Worm (Caenorhabditis elegans): Measurements from ENCODE around the gene Y105C5A.1273.
"Not testable (repeated sequence)": the region's sequence is repeated elsewhere in the genome, so short reads cannot be mapped to it uniquely, and the experiment has no call there.

The Y105C5A.1273 gene

DNA sequence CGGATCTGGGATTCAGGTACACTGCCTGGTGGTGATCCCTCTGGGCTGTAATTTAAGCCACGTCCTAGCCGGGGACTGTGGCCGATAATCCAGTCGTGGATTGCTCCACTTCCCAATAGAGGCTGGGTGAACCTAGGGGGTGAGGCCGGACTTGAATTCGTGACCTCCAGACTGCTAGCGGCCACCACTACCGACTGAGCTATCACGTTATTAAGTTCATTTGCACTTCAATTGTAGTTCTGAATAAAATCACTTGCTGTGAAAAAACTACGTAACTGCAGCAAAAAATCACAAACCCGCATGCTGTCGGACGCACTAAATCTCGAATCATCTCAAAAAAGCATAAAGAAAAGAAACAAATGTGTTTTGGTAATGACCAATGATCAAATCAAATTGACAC, at the start of gene Y105C5A.1273:
Gene Y105C5A.1273 (plus strand): TSS at position 301 of the 400 bp plus-strand sequence.
- TF ChIP-seq snpc-4, egl-5, pqm-1 (tag; optimal IDR thresholded peaks at IDR 0.05): not testable (repeated sequence)

DNA sequence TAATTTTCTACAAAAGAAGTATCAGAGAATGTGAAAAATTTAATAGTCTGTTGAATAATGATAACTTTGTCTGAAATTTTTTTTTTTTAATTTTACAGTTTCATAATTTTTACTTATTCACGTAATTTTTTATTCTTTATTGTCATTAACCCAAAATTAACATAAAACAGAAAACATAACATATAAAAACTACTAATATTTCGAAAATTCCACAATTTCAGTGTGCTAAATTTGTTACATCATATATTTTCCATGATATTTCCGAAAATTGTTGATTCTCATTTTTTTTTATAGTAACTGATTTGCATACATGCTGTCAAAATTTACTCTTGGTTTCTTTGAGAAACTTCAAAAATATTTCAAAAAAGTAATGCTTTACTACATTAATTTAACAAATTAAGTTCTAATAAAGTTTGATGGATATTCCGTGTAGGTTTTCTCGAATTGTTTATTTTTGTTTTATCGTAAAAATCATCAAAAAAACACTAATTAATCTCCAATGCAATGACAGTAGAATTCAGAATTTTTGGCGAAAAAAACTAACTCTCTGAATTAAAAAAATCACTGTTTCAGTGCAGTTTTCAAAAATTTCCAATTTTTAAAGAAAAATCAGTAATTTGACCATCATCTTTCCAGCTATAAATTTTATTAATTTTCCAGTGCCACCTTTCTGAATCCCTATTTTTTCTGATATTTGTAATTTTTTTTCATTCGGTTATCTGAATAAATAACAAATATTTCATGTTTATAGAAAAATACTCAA, 40.8 kb upstream of the Y105C5A.1273 start:
- TF ChIP-seq ztf-11 (tag; optimal IDR thresholded peaks at IDR 0.05) = no peak
- TF ChIP-seq ceh-9 (tag; optimal IDR thresholded peaks at IDR 0.05) = no peak
- no peak for TF ChIP-seq egl-5 (tag; optimal IDR thresholded peaks at IDR 0.05)
- no peak for TF ChIP-seq lin-39 (tag; optimal IDR thresholded peaks at IDR 0.05)

DNA sequence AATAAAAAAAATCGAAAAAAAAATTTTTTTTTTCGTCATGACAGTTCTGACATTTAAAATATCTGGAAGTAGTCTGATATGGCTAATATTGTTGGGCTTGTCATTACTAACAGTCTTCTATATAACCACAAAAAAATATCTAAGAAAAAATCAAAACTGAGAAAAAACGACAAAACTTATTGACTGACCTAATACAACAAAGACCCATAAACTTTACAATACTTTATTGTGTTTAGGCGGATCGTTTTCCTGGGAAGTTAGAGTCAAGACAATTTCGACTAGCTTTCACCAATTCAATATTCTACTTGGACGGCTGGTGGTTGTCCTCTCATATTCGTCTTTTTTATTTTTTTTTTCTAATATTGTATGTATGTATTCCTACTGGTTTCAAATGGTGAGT, 38.8 kb upstream of the Y105C5A.1273 start, which contains the start of gene Y105C5A.1285:
Gene Y105C5A.1285 (plus strand): TSS at position 301 of the 400 bp plus-strand sequence.
- TF ChIP-seq R02D3.7, nhr-76, fos-1 (tag; optimal IDR thresholded peaks at IDR 0.05): not testable (repeated sequence)

ce11 chrIV:15793213-15793612, 2.3 kb downstream of the Y105C5A.1273 start:
- no peak for TF ChIP-seq aly-2 (tag; optimal IDR thresholded peaks at IDR 0.05)
- TF ChIP-seq nhr-67 (tag; optimal IDR thresholded peaks at IDR 0.05) = no peak

ce11 chrIV:15794007-15794406, 3.1 kb downstream of the Y105C5A.1273 start:
- no peak for TF ChIP-seq sea-2 (GFP tag; optimal IDR thresholded peaks at IDR 0.05)
- TF ChIP-seq nhr-25 (tag; optimal IDR thresholded peaks at IDR 0.05) = no peak
- TF ChIP-seq lsy-12 (tag; optimal IDR thresholded peaks at IDR 0.05) = no peak
- TF ChIP-seq mml-1 (tag; optimal IDR thresholded peaks at IDR 0.05) = no peak
- TF ChIP-seq fkh-10 (GFP tag; optimal IDR thresholded peaks at IDR 0.05) = no peak
- TF ChIP-seq nhr-67 (tag; optimal IDR thresholded peaks at IDR 0.05) = no peak
- TF ChIP-seq hmg-11 (tag; optimal IDR thresholded peaks at IDR 0.05) = no peak
- no peak for TF ChIP-seq elt-1 (tag; optimal IDR thresholded peaks at IDR 0.05)
- TF ChIP-seq ama-1 (optimal IDR thresholded peaks at IDR 0.05) = no peak
- no peak for TF ChIP-seq unc-39 (tag; optimal IDR thresholded peaks at IDR 0.05)
- TF ChIP-seq ztf-4 (tag; optimal IDR thresholded peaks at IDR 0.05) = no peak
- TF ChIP-seq nhr-28 (tag; optimal IDR thresholded peaks at IDR 0.05) = no peak
- no peak for TF ChIP-seq nfya-1 (tag; optimal IDR thresholded peaks at IDR 0.05; ENCODE audit: insufficient read depth)
- TF ChIP-seq ceh-82 (tag; optimal IDR thresholded peaks at IDR 0.05) = no peak
- no peak for TF ChIP-seq nhr-43 (tag; optimal IDR thresholded peaks at IDR 0.05; ENCODE audit: poor library complexity, severe bottlenecking)

ce11 chrIV:15814044-15814443, 23.1 kb downstream of the Y105C5A.1273 start:
- TF ChIP-seq nfya-1 (tag; optimal IDR thresholded peaks at IDR 0.05; ENCODE audit: insufficient read depth) (peak; percentile 2), eor-1 (tag; optimal IDR thresholded peaks at IDR 0.05) (no peak)

- no peak for TF ChIP-seq ceh-82 (tag; optimal IDR thresholded peaks at IDR 0.05)
Observed at ce11 chrIV:15817490-15817889, 26.5 kb downstream of the Y105C5A.1273 start.

DNA sequence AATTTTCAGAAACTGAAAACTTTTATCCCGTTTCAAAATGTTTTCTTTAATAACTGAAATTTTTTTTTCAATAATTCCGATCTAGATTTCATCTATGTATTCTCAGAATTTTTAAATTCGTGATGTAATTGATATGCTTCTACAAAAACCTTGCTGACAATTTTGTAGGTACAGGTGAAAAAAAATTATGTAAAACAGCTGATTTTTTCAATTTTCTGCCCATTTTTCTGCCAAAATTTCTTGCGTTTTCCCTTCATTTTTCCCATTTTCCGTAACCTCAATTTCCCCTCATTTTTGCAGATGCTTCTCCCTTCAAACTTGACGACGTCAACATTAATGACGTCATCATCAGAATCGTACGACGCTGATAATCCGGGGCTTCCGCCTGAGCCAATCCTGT, 28.8 kb downstream of the Y105C5A.1273 start, which contains the start of gene daf-38:
Gene daf-38 (plus strand): TSS at position 301 of the 400 bp plus-strand sequence.
- TF ChIP-seq fos-1 (tag; optimal IDR thresholded peaks at IDR 0.05) (no peak), ceh-82 (tag; optimal IDR thresholded peaks at IDR 0.05) (no peak), lin-15B (tag; optimal IDR thresholded peaks at IDR 0.05) (no peak), ceh-16 (tag; optimal IDR thresholded peaks at IDR 0.05) (no peak), nhr-28 (tag; optimal IDR thresholded peaks at IDR 0.05) (no peak), unc-39 (tag; optimal IDR thresholded peaks at IDR 0.05) (no peak), lsy-12 (tag; optimal IDR thresholded peaks at IDR 0.05) (no peak), ceh-9 (tag; optimal IDR thresholded peaks at IDR 0.05) (no peak), lin-39 (tag; optimal IDR thresholded peaks at IDR 0.05) (no peak), nhr-77 (tag; optimal IDR thresholded peaks at IDR 0.05) (no peak), nhr-43 (tag; optimal IDR thresholded peaks at IDR 0.05; ENCODE audit: poor library complexity, severe bottlenecking) (no peak), ztf-11 (tag; optimal IDR thresholded peaks at IDR 0.05) (no peak), aly-2 (tag; optimal IDR thresholded peaks at IDR 0.05) (no peak), jun-1 (tag; optimal IDR thresholded peaks at IDR 0.05) (no peak), sea-2 (GFP tag; optimal IDR thresholded peaks at IDR 0.05) (no peak), nfya-1 (tag; optimal IDR thresholded peaks at IDR 0.05; ENCODE audit: insufficient read depth) (no peak), nhr-12 (tag; optimal IDR thresholded peaks at IDR 0.05) (no peak), mml-1 (tag; optimal IDR thresholded peaks at IDR 0.05) (no peak), ZK546.5 (tag; optimal IDR thresholded peaks at IDR 0.05) (no peak)
